Fruit fly (Drosophila melanogaster): ENCODE results near the gene chm.

The chm gene

dm6 chr2L:7424907-7425689, 12.9 kb downstream of the chm start (continued):
- TF ChIP-seq CG17568 (GFP tag; optimal IDR thresholded peaks at IDR 0.05) (peak; percentile 16), crc (GFP tag; optimal IDR thresholded peaks at IDR 0.05) (peak; percentile 41), CG15011 (GFP tag; optimal IDR thresholded peaks at IDR 0.05) (peak; percentile 38), CG9932 (GFP tag; IDR thresholded peaks at IDR 0.05) (peak; percentile 94), CG3163 (GFP tag; optimal IDR thresholded peaks at IDR 0.05) (peak; percentile 27), Sox102F (GFP tag; optimal IDR thresholded peaks at IDR 0.05) (peak; percentile 32), mam (GFP tag; optimal IDR thresholded peaks at IDR 0.05) (peak; percentile 90), CG4730 (GFP tag; IDR thresholded peaks at IDR 0.05) (peak; percentile 43; the same call in 1 of the 2 replicates), CG11085 (GFP tag; IDR thresholded peaks at IDR 0.05) (peak; percentile 84), slp2 (GFP tag; optimal IDR thresholded peaks at IDR 0.05) (no peak), CrebB (tag; optimal IDR thresholded peaks at IDR 0.05) (peak; percentile 47), Fer2 (tag; optimal IDR thresholded peaks at IDR 0.05) (peak; percentile 6), CG10565 (GFP tag; optimal IDR thresholded peaks at IDR 0.05) (no peak), CG16815 (GFP tag; optimal IDR thresholded peaks at IDR 0.05) (peak; percentile 51), CG14441 (GFP tag; IDR thresholded peaks at IDR 0.05) (peak; percentile 55), Hr78 (GFP tag; optimal IDR thresholded peaks at IDR 0.05) (peak in 1 of 2 experiments; percentile 31), trh (GFP tag; optimal IDR thresholded peaks at IDR 0.05) (no peak), slou (GFP tag; optimal IDR thresholded peaks at IDR 0.05) (peak; percentile 12), gcm2 (GFP tag; optimal IDR thresholded peaks at IDR 0.05) (peak; percentile 41), zf30C (GFP tag; optimal IDR thresholded peaks at IDR 0.05) (no peak), Blimp-1 (GFP tag; optimal IDR thresholded peaks at IDR 0.05) (no peak), ap (GFP tag; IDR thresholded peaks at IDR 0.05) (no peak), E2f1 (GFP tag; IDR thresholded peaks at IDR 0.05) (no peak), Nf-YC (tag; optimal IDR thresholded peaks at IDR 0.05) (no peak), CG4282 (GFP tag; optimal IDR thresholded peaks at IDR 0.05) (peak; percentile 8), CG4617 (GFP tag; optimal IDR thresholded peaks at IDR 0.05; ENCODE audit: borderline replicate concordance) (no peak), CG18262 (tag; optimal IDR thresholded peaks at IDR 0.05) (no peak), sna (GFP tag; IDR thresholded peaks at IDR 0.05; ENCODE audit: partially characterized antibody) (no peak), CG7786 (GFP tag; optimal IDR thresholded peaks at IDR 0.05) (peak; percentile 87), NC2α (GFP tag; optimal IDR thresholded peaks at IDR 0.05) (peak; percentile 1), CG9437 (GFP tag; optimal IDR thresholded peaks at IDR 0.05) (no peak), dati (GFP tag; IDR thresholded peaks at IDR 0.05) (peak; percentile 33; the same call in 1 of the 2 replicates), CG10543 (GFP tag; optimal IDR thresholded peaks at IDR 0.05) (no peak), amos (GFP tag; IDR thresholded peaks at IDR 0.05; ENCODE audit: partially characterized antibody) (no peak), CG17359 (tag; optimal IDR thresholded peaks at IDR 0.05) (peak; percentile 12), CG10274 (GFP tag; optimal IDR thresholded peaks at IDR 0.05) (no peak), CG9876 (GFP tag; optimal IDR thresholded peaks at IDR 0.05) (peak; percentile 52), crol (GFP tag; IDR thresholded peaks at IDR 0.05) (0 out of 2 replicates have a peak, but pooled peaks have one; percentile 18), CG9215 (GFP tag; IDR thresholded peaks at IDR 0.05) (peak; percentile 83), CG7928 (GFP tag; optimal IDR thresholded peaks at IDR 0.05) (peak; percentile 21), CG4404 (GFP tag; IDR thresholded peaks at IDR 0.05) (peak; percentile 47), zen2 (GFP tag; IDR thresholded peaks at IDR 0.05; ENCODE audit: partially characterized antibody) (no peak), gce (GFP tag; IDR thresholded peaks at IDR 0.05) (no peak), dan (GFP tag; IDR thresholded peaks at IDR 0.05) (no peak), CG6813 (GFP tag; optimal IDR thresholded peaks at IDR 0.05) (peak; percentile 3), CG12391 (tag; optimal IDR thresholded peaks at IDR 0.05) (no peak), tin (GFP tag; optimal IDR thresholded peaks at IDR 0.05) (peak; percentile 26), chinmo (GFP tag; IDR thresholded peaks at IDR 0.05; ENCODE audit: partially characterized antibody) (0 out of 4 replicates have a peak, but pooled peaks have one; percentile 59), CG30431 (GFP tag; optimal IDR thresholded peaks at IDR 0.05) (no peak)

All from whole organism, embryonic.